Fruit fly (Drosophila melanogaster): Measurements from ENCODE around the gene CG1812.
A peak's percentile ranks its signal among the peaks of the same experiment; 100 is the strongest.

The CG1812 gene

DNA sequence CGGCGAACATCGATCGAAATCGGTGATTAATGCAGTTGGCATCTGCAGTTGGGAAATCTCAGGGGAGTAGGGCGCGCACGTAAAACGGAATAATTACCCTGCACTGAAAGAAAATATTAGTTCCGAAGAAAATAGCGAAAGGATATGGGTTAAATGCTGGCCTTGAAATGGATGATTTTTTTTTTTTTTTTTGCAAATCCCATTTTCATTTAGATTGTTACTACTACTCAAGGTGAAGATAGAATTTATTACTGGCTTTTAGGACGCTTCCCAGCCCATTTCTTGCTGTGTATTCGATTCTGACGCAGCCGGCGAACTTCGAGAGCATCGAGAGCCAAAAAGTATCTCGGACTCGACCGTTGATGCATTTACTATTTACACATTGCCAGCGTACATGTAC is 7.7 kb downstream of the CG1812 start (continued):
- TF ChIP-seq gcm2 (GFP tag; optimal IDR thresholded peaks at IDR 0.05), result no peak
- peak; percentile 2 for TF ChIP-seq jing (GFP tag; optimal IDR thresholded peaks at IDR 0.05)
- TF ChIP-seq sens (GFP tag), result peak; percentile 92
- no peak for TF ChIP-seq CG14710 (tag; optimal IDR thresholded peaks at IDR 0.05)
- no peak for TF ChIP-seq Tbp (GFP tag; optimal IDR thresholded peaks at IDR 0.05)
- peak; percentile 30; the same call in 1 of the 2 replicates for TF ChIP-seq sens-2 (GFP tag; IDR thresholded peaks at IDR 0.05)
- no peak for TF ChIP-seq trh (GFP tag; optimal IDR thresholded peaks at IDR 0.05)
- TF ChIP-seq gsb-n (tag; optimal IDR thresholded peaks at IDR 0.05), result no peak
- no peak for TF ChIP-seq ash1 (GFP tag; optimal IDR thresholded peaks at IDR 0.05)
- TF ChIP-seq CG15514 (GFP tag; optimal IDR thresholded peaks at IDR 0.05), result no peak
- no peak for TF ChIP-seq Dip2 (GFP tag; IDR thresholded peaks at IDR 0.05)
- TF ChIP-seq abd-A (tag; optimal IDR thresholded peaks at IDR 0.05), result no peak
- TF ChIP-seq CG11696 (GFP tag; IDR thresholded peaks at IDR 0.05), result 0 out of 2 replicates have a peak, but pooled peaks have one; percentile 38
- no peak for TF ChIP-seq psq (GFP tag; optimal IDR thresholded peaks at IDR 0.05)
- peak; percentile 43 for TF ChIP-seq CG2712 (tag; optimal IDR thresholded peaks at IDR 0.05)
- no peak for TF ChIP-seq al (GFP tag; IDR thresholded peaks at IDR 0.05)
- no peak for TF ChIP-seq CG8478 (optimal IDR thresholded peaks at IDR 0.05)
- TF ChIP-seq CHES-1-like (GFP tag; optimal IDR thresholded peaks at IDR 0.05), result no peak
- TF ChIP-seq run (tag; optimal IDR thresholded peaks at IDR 0.05), result peak; percentile 19
- TF ChIP-seq Side (GFP tag; optimal IDR thresholded peaks at IDR 0.05), result peak; percentile 13
- TF ChIP-seq mld (GFP tag; IDR thresholded peaks at IDR 0.05; ENCODE audit: partially characterized antibody), result no peak
- no peak for TF ChIP-seq Deaf1 (tag; optimal IDR thresholded peaks at IDR 0.05)
- no peak for TF ChIP-seq pita (GFP tag; optimal IDR thresholded peaks at IDR 0.05)
- TF ChIP-seq Six4 (GFP tag; optimal IDR thresholded peaks at IDR 0.05), result no peak

DNA sequence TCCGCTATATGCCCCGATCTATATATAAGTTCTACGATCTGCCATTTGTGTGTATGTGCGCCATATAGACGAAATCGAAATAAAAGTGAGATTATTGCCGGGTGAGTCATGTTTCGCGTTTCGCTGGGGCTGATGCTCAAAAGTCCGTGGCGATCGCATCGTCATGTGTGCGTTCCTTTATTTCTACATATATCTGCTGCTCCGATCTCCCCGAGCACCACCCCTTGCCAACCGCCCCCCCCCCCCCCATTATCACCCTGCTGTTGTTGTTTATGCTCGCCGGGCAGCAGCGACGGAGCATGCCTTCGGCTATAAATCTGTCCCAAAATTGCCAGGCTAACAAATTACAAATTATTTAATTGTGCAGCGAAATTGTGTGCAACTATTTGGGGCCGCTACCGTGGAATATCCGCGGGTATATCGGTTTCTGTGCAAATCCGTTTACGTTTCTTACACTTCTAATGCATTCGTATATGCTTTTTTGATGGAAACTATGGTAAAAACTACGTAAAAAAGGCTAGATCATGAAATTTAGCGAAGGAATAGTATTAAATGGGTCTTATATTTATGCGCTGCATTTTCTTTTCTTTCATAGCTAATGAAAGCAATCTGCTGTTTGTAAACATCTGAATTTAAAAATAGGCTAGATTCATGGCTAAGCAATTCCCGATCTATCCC is 8.5 kb downstream of the CG1812 start:
- TF ChIP-seq ham (GFP tag; IDR thresholded peaks at IDR 0.05), result no peak
- TF ChIP-seq CG13894 (tag; optimal IDR thresholded peaks at IDR 0.05), result no peak
- no peak for TF ChIP-seq Hey (tag; optimal IDR thresholded peaks at IDR 0.05)
- no peak for TF ChIP-seq CG30020 (tag; optimal IDR thresholded peaks at IDR 0.05)
- peak; percentile 38 for TF ChIP-seq CG11504 (tag; optimal IDR thresholded peaks at IDR 0.05)
- no peak for TF ChIP-seq stwl (tag; optimal IDR thresholded peaks at IDR 0.05)
- TF ChIP-seq CG6272 (GFP tag; IDR thresholded peaks at IDR 0.05), result no peak
- no peak for TF ChIP-seq CG13123 (GFP tag; optimal IDR thresholded peaks at IDR 0.05)
- 0 out of 4 replicates have a peak, but pooled peaks have one; percentile 56 for TF ChIP-seq chinmo (GFP tag; IDR thresholded peaks at IDR 0.05; ENCODE audit: partially characterized antibody)
- TF ChIP-seq CG12744 (GFP tag; optimal IDR thresholded peaks at IDR 0.05), result no peak
- no peak for TF ChIP-seq CG9437 (GFP tag; optimal IDR thresholded peaks at IDR 0.05)
- TF ChIP-seq Mrtf (GFP tag; IDR thresholded peaks at IDR 0.05), result no peak
- no peak for TF ChIP-seq Fer2 (tag; optimal IDR thresholded peaks at IDR 0.05)
- TF ChIP-seq Xbp1 (GFP tag; optimal IDR thresholded peaks at IDR 0.05), result peak; percentile 13
- no peak for TF ChIP-seq fd3F (GFP tag; optimal IDR thresholded peaks at IDR 0.05)
- no peak for TF ChIP-seq emc (GFP tag; optimal IDR thresholded peaks at IDR 0.05)
- no peak for TF ChIP-seq chn (GFP tag; optimal IDR thresholded peaks at IDR 0.05)
- TF ChIP-seq HLHmδ (GFP tag; optimal IDR thresholded peaks at IDR 0.05), result no peak
- TF ChIP-seq CG12769 (tag; optimal IDR thresholded peaks at IDR 0.05), result peak; percentile 36
- no peak for TF ChIP-seq Sin3A (optimal IDR thresholded peaks at IDR 0.05)
- no peak for TF ChIP-seq ro (GFP tag; IDR thresholded peaks at IDR 0.05)
- TF ChIP-seq CG6175 (GFP tag; IDR thresholded peaks at IDR 0.05), result no peak
- no peak for TF ChIP-seq CG7963 (GFP tag; IDR thresholded peaks at IDR 0.05; ENCODE audit: partially characterized antibody)
- TF ChIP-seq Chrac-16 (GFP tag; optimal IDR thresholded peaks at IDR 0.05), result no peak
- peak; percentile 23; the same call in 1 of the 2 replicates for TF ChIP-seq slbo (GFP tag; IDR thresholded peaks at IDR 0.05)
- TF ChIP-seq sd (tag; optimal IDR thresholded peaks at IDR 0.05), result peak; percentile 56
- TF ChIP-seq pan (optimal IDR thresholded peaks at IDR 0.05), result no peak
- peak in 1 of 2 experiments; percentile 39 for TF ChIP-seq pan (GFP tag; optimal IDR thresholded peaks at IDR 0.05 in 1 of 2, IDR thresholded peaks at IDR 0.05 in 1 of 2)
